In the genomic region with DNA sequence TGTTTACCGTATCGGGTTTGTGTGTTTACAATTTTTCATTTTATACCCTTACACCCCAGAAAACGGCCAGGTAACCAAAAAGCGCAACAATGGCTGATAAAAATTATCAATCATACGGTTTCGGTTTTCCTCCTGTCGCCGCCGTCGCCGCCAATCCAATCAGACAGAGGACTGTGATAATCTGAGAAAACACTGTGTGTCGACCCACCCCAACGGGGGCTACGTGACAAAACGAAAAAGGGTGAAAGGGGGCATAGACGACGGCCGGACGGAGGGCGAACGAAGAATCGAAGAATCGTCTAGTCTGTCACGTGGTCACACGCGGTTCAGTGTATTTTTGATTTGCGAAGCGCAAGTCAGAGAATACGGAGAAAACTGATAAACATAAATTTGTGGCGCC, we compare ENCODE assay signal across 6 worm cellular contexts.
TF ChIP-seq lines count a peak whose summit lies in the region.

No protein-coding gene starts in this region.

TF ChIP-seq in whole organism, L1 larva, 84 proteins besides CTCF, POLR2A, EP300 and RAD21 (continued from another document and continues in another):
- TF ChIP-seq alr-1 (tag; optimal IDR thresholded peaks at IDR 0.05; lab: Kevin White, UChicago; ENCODE audit: borderline replicate concordance) (no peak), aha-1 (tag; optimal IDR thresholded peaks at IDR 0.05; lab: Kevin White, UChicago) (peak; percentile 88), efl-1 (optimal IDR thresholded peaks at IDR 0.05; lab: Kevin White, UChicago) (peak in 1 of 2 experiments; percentile 2), efl-1 (GFP tag; optimal IDR thresholded peaks at IDR 0.05 in 1 of 2; lab: Kevin White, UChicago) (no peak), mdl-1 (tag; optimal IDR thresholded peaks at IDR 0.05; lab: Kevin White, UChicago) (peak in 1 of 2 experiments; percentile 83), nhr-71 (tag; optimal IDR thresholded peaks at IDR 0.05; lab: Kevin White, UChicago) (peak; percentile 78), pax-3 (tag; optimal IDR thresholded peaks at IDR 0.05; lab: Kevin White, UChicago) (no peak), ztf-4 (tag; optimal IDR thresholded peaks at IDR 0.05; lab: Kevin White, UChicago) (peak; percentile 20), unc-130 (tag; optimal IDR thresholded peaks at IDR 0.05; lab: Kevin White, UChicago) (peak; percentile 38), nhr-19 (GFP tag; conservative IDR thresholded peaks at IDR 0.05; lab: Robert Waterston, UW) (peak; percentile 75), mep-1 (tag; optimal IDR thresholded peaks at IDR 0.05; lab: Kevin White, UChicago) (peak; percentile 9), elt-2 (tag; optimal IDR thresholded peaks at IDR 0.05; lab: Kevin White, UChicago) (peak; percentile 89), sup-37 (GFP tag; optimal IDR thresholded peaks at IDR 0.05; lab: Kevin White, UChicago) (no peak), xbp-1 (tag; optimal IDR thresholded peaks at IDR 0.05; lab: Kevin White, UChicago) (peak; percentile 24), dpl-1 (GFP tag; optimal IDR thresholded peaks at IDR 0.05; lab: Kevin White, UChicago) (peak in 1 of 3 experiments; percentile 27), lin-39 (tag; optimal IDR thresholded peaks at IDR 0.05; lab: Kevin White, UChicago) (no peak), snu-23 (GFP tag; optimal IDR thresholded peaks at IDR 0.05; lab: Kevin White, UChicago) (peak; percentile 69), pag-3 (tag; optimal IDR thresholded peaks at IDR 0.05; lab: Kevin White, UChicago; ENCODE audit: borderline replicate concordance, insufficient read depth) (no peak), pqm-1 (tag; optimal IDR thresholded peaks at IDR 0.05; lab: Kevin White, UChicago) (no peak), grh-1 (GFP tag; IDR thresholded peaks at IDR 0.05; lab: Robert Waterston, UW) (peak; percentile 69)

TF ChIP-seq in whole organism, L2 larva, 48 proteins besides CTCF, POLR2A, EP300 and RAD21 (continued from another document):
- TF ChIP-seq ZK546.5 (tag; optimal IDR thresholded peaks at IDR 0.05; lab: Kevin White, UChicago) (no peak), crh-2 (tag; optimal IDR thresholded peaks at IDR 0.05; lab: Kevin White, UChicago) (peak; percentile 49), R02D3.7 (tag; optimal IDR thresholded peaks at IDR 0.05; lab: Kevin White, UChicago) (no peak), ceh-16 (tag; optimal IDR thresholded peaks at IDR 0.05; lab: Kevin White, UChicago) (no peak), nhr-129 (tag; optimal IDR thresholded peaks at IDR 0.05; lab: Kevin White, UChicago) (peak; percentile 54), lsy-2 (tag; optimal IDR thresholded peaks at IDR 0.05; lab: Kevin White, UChicago) (peak in 1 of 2 experiments; percentile 29), Y55F3AM.14 (GFP tag; optimal IDR thresholded peaks at IDR 0.05; lab: Kevin White, UChicago) (peak; percentile 38), gmeb-1 (tag; optimal IDR thresholded peaks at IDR 0.05; lab: Kevin White, UChicago) (peak; percentile 53), mdl-1 (tag; optimal IDR thresholded peaks at IDR 0.05; lab: Kevin White, UChicago) (peak; percentile 40 to 78), sma-3 (GFP tag; optimal IDR thresholded peaks at IDR 0.05; lab: Kevin White, UChicago) (peak; percentile 87)

TF ChIP-seq in whole organism, L3 larva, 47 proteins besides CTCF, POLR2A, EP300 and RAD21 (continued from another document):
- TF ChIP-seq ZK546.5 (tag; optimal IDR thresholded peaks at IDR 0.05; lab: Kevin White, UChicago) (no peak), nhr-237 (tag; optimal IDR thresholded peaks at IDR 0.05; lab: Kevin White, UChicago) (no peak), mdl-1 (tag; optimal IDR thresholded peaks at IDR 0.05; lab: Kevin White, UChicago) (peak; percentile 62), lin-39 (tag; optimal IDR thresholded peaks at IDR 0.05; lab: Kevin White, UChicago) (peak; percentile 20), nhr-43 (tag; optimal IDR thresholded peaks at IDR 0.05; lab: Kevin White, UChicago; ENCODE audit: poor library complexity, severe bottlenecking) (peak; percentile 88), elt-3 (tag; optimal IDR thresholded peaks at IDR 0.05; lab: Kevin White, UChicago) (peak in 1 of 3 experiments; percentile 34), zag-1 (tag; optimal IDR thresholded peaks at IDR 0.05; lab: Kevin White, UChicago) (no peak), unc-39 (tag; optimal IDR thresholded peaks at IDR 0.05; lab: Kevin White, UChicago) (no peak), ceh-82 (tag; optimal IDR thresholded peaks at IDR 0.05; lab: Kevin White, UChicago) (no peak), tbx-2 (tag; optimal IDR thresholded peaks at IDR 0.05; lab: Kevin White, UChicago) (peak; percentile 41), nhr-25 (tag; optimal IDR thresholded peaks at IDR 0.05; lab: Kevin White, UChicago) (peak; percentile 65), pqm-1 (tag; optimal IDR thresholded peaks at IDR 0.05; lab: Kevin White, UChicago) (peak; percentile 66), ceh-28 (tag; optimal IDR thresholded peaks at IDR 0.05; lab: Kevin White, UChicago) (no peak), lsy-12 (tag; optimal IDR thresholded peaks at IDR 0.05; lab: Kevin White, UChicago) (peak; percentile 61), nhr-23 (tag; optimal IDR thresholded peaks at IDR 0.05; lab: Kevin White, UChicago) (peak; percentile 64)

TF ChIP-seq in whole organism, L4 larva, 104 proteins besides CTCF, POLR2A, EP300 and RAD21 (continued from another document and continues in another):
- TF ChIP-seq nhr-48 (tag; optimal IDR thresholded peaks at IDR 0.05; lab: Kevin White, UChicago) (peak; percentile 89), egl-43 (GFP tag; IDR thresholded peaks at IDR 0.05; lab: Robert Waterston, UW) (0 out of 2 replicates have a peak, but pooled peaks have one; percentile 64), ctbp-1 (GFP tag; IDR thresholded peaks at IDR 0.05; lab: Robert Waterston, UW) (peak; percentile 53; the same call in 1 of the 2 replicates), sdz-12 (GFP tag; optimal IDR thresholded peaks at IDR 0.05; lab: Kevin White, UChicago) (no peak), mep-1 (tag; optimal IDR thresholded peaks at IDR 0.05; lab: Kevin White, UChicago) (peak; percentile 73), pqm-1 (tag; optimal IDR thresholded peaks at IDR 0.05; lab: Kevin White, UChicago) (peak; percentile 30), Y5F2A.4 (GFP tag; optimal IDR thresholded peaks at IDR 0.05; lab: Kevin White, UChicago) (no peak), ama-1 (optimal IDR thresholded peaks at IDR 0.05; lab: Kevin White, UChicago) (no peak), dmd-9 (GFP tag; IDR thresholded peaks at IDR 0.05; lab: Robert Waterston, UW) (0 out of 2 replicates have a peak, but pooled peaks have one; percentile 10), lin-1 (GFP tag; IDR thresholded peaks at IDR 0.05; lab: Robert Waterston, UW) (0 out of 2 replicates have a peak, but pooled peaks have one; percentile 34), nhr-237 (tag; optimal IDR thresholded peaks at IDR 0.05; lab: Kevin White, UChicago) (no peak), zag-1 (tag; optimal IDR thresholded peaks at IDR 0.05; lab: Kevin White, UChicago) (no peak), tag-97 (GFP tag; IDR thresholded peaks at IDR 0.05; lab: Robert Waterston, UW) (no peak), dpl-1 (GFP tag; optimal IDR thresholded peaks at IDR 0.05; lab: Kevin White, UChicago) (peak; percentile 0), unc-62 (GFP tag; optimal IDR thresholded peaks at IDR 0.05 in 1 of 2; lab: Kevin White, UChicago) (peak in 1 of 2 experiments; percentile 39), unc-62 (tag; optimal IDR thresholded peaks at IDR 0.05; lab: Kevin White, UChicago) (no peak), fkh-10 (GFP tag; optimal IDR thresholded peaks at IDR 0.05; lab: Kevin White, UChicago) (no peak), Y75B8A.6 (GFP tag; IDR thresholded peaks at IDR 0.05; lab: Robert Waterston, UW) (peak; percentile 43; the same call in 1 of the 2 replicates), nhr-41 (GFP tag; IDR thresholded peaks at IDR 0.05; lab: Robert Waterston, UW) (peak; percentile 76; the same call in 1 of the 2 replicates), arid-1 (GFP tag; conservative IDR thresholded peaks at IDR 0.05; lab: Robert Waterston, UW) (0 out of 2 replicates have a peak, but pooled peaks have one; percentile 27), mdl-1 (tag; optimal IDR thresholded peaks at IDR 0.05; lab: Kevin White, UChicago) (peak in 1 of 2 experiments; percentile 87), set-16 (GFP tag; IDR thresholded peaks at IDR 0.05; lab: Robert Waterston, UW) (peak; percentile 37; the same call in 1 of the 2 replicates), zfp-2 (tag; optimal IDR thresholded peaks at IDR 0.05; lab: Kevin White, UChicago) (no peak), T20F7.1 (GFP tag; optimal IDR thresholded peaks at IDR 0.05; lab: Kevin White, UChicago) (no peak), ces-1 (GFP tag; optimal IDR thresholded peaks at IDR 0.05; lab: Kevin White, UChicago) (no peak), saeg-2 (GFP tag; IDR thresholded peaks at IDR 0.05; lab: Robert Waterston, UW) (0 out of 2 replicates have a peak, but pooled peaks have one; percentile 47)

TF ChIP-seq in whole organism, late embryonic, 69 proteins besides CTCF, POLR2A, EP300 and RAD21 (continued from another document):
- TF ChIP-seq che-1 (tag; optimal IDR thresholded peaks at IDR 0.05; lab: Kevin White, UChicago) (no peak), ceh-22 (tag; optimal IDR thresholded peaks at IDR 0.05; lab: Kevin White, UChicago) (no peak), hlh-30 (tag; optimal IDR thresholded peaks at IDR 0.05; lab: Kevin White, UChicago; ENCODE audit: insufficient read depth) (peak; percentile 77), pax-1 (tag; optimal IDR thresholded peaks at IDR 0.05; lab: Kevin White, UChicago) (no peak), ztf-16 (tag; optimal IDR thresholded peaks at IDR 0.05; lab: Kevin White, UChicago) (no peak), fkh-10 (GFP tag; optimal IDR thresholded peaks at IDR 0.05; lab: Kevin White, UChicago) (no peak), mec-3 (tag; optimal IDR thresholded peaks at IDR 0.05; lab: Kevin White, UChicago; ENCODE audit: borderline replicate concordance) (no peak), tbx-2 (tag; optimal IDR thresholded peaks at IDR 0.05; lab: Kevin White, UChicago) (peak; percentile 26), ceh-31 (tag; optimal IDR thresholded peaks at IDR 0.05; lab: Kevin White, UChicago) (no peak), F13H6.1 (tag; optimal IDR thresholded peaks at IDR 0.05; lab: Kevin White, UChicago) (no peak), ref-2 (tag; optimal IDR thresholded peaks at IDR 0.05; lab: Kevin White, UChicago) (peak; percentile 23), hlh-6 (tag; optimal IDR thresholded peaks at IDR 0.05; lab: Kevin White, UChicago) (no peak), K02D7.2 (tag; optimal IDR thresholded peaks at IDR 0.05; lab: Kevin White, UChicago) (no peak), dve-1 (tag; optimal IDR thresholded peaks at IDR 0.05; lab: Kevin White, UChicago) (no peak), ceh-6 (GFP tag; optimal IDR thresholded peaks at IDR 0.05; lab: Kevin White, UChicago) (no peak)

TF ChIP-seq in whole organism, young adult, 124 proteins besides CTCF, POLR2A, EP300 and RAD21 (continued from another document and continues in another):
- TF ChIP-seq madf-10 (tag; optimal IDR thresholded peaks at IDR 0.05; lab: Kevin White, UChicago) (peak; percentile 23), let-607 (tag; optimal IDR thresholded peaks at IDR 0.05; lab: Kevin White, UChicago) (peak; percentile 20 to 51), ztf-3 (GFP tag; optimal IDR thresholded peaks at IDR 0.05; lab: Kevin White, UChicago) (no peak), gei-17 (GFP tag; optimal IDR thresholded peaks at IDR 0.05; lab: Kevin White, UChicago) (no peak), ekl-4 (GFP tag; IDR thresholded peaks at IDR 0.05; lab: Robert Waterston, UW) (no peak), D2030.7 (GFP tag; IDR thresholded peaks at IDR 0.05; lab: Robert Waterston, UW) (no peak), mcd-1 (GFP tag; IDR thresholded peaks at IDR 0.05; lab: Robert Waterston, UW) (peak; percentile 50), hmg-20 (GFP tag; IDR thresholded peaks at IDR 0.05; lab: Robert Waterston, UW) (no peak), ZK185.1 (tag; optimal IDR thresholded peaks at IDR 0.05; lab: Kevin White, UChicago; ENCODE audit: poor library complexity, severe bottlenecking) (no peak), Y53F4B.3 (GFP tag; IDR thresholded peaks at IDR 0.05; lab: Robert Waterston, UW) (no peak), B0261.1 (tag; optimal IDR thresholded peaks at IDR 0.05; lab: Kevin White, UChicago) (no peak), unc-130 (GFP tag; optimal IDR thresholded peaks at IDR 0.05; lab: Kevin White, UChicago) (no peak), zfh-2 (GFP tag; conservative IDR thresholded peaks at IDR 0.05; lab: Robert Waterston, UW) (peak; percentile 77), nhr-179 (tag; optimal IDR thresholded peaks at IDR 0.05; lab: Kevin White, UChicago) (no peak), ceh-100 (GFP tag; IDR thresholded peaks at IDR 0.05; lab: Robert Waterston, UW) (no peak), F57A8.1 (GFP tag; optimal IDR thresholded peaks at IDR 0.05; lab: Kevin White, UChicago) (no peak), lag-1 (GFP tag; IDR thresholded peaks at IDR 0.05; lab: Robert Waterston, UW) (no peak), egl-44 (GFP tag; IDR thresholded peaks at IDR 0.05; lab: Robert Waterston, UW) (peak; percentile 70; the same call in 1 of the 2 replicates), rpc-1 (optimal IDR thresholded peaks at IDR 0.05; lab: Kevin White, UChicago) (no peak), rpc-1 (tag; optimal IDR thresholded peaks at IDR 0.05; lab: Kevin White, UChicago) (no peak), dox-1 (GFP tag; IDR thresholded peaks at IDR 0.05; lab: Robert Waterston, UW) (peak; percentile 49; the same call in 1 of the 2 replicates), F39B2.1 (GFP tag; IDR thresholded peaks at IDR 0.05; lab: Robert Waterston, UW) (no peak), nhr-80 (tag; optimal IDR thresholded peaks at IDR 0.05; lab: Kevin White, UChicago) (peak; percentile 73), cebp-2 (GFP tag; IDR thresholded peaks at IDR 0.05; lab: Robert Waterston, UW) (no peak), him-1 (tag; optimal IDR thresholded peaks at IDR 0.05; lab: Kevin White, UChicago) (no peak), lin-26 (GFP tag; IDR thresholded peaks at IDR 0.05; lab: Robert Waterston, UW) (0 out of 2 replicates have a peak, but pooled peaks have one; percentile 32), nhr-27 (tag; optimal IDR thresholded peaks at IDR 0.05; lab: Kevin White, UChicago) (no peak), hlh-12 (tag; optimal IDR thresholded peaks at IDR 0.05; lab: Kevin White, UChicago) (no peak), lsy-27 (tag; optimal IDR thresholded peaks at IDR 0.05; lab: Kevin White, UChicago; ENCODE audit: borderline replicate concordance, insufficient read depth) (no peak), sea-2 (GFP tag; IDR thresholded peaks at IDR 0.05; lab: Robert Waterston, UW) (no peak), pha-4 (tag; optimal IDR thresholded peaks at IDR 0.05; lab: Kevin White, UChicago) (no peak), hlh-26 (GFP tag; conservative IDR thresholded peaks at IDR 0.05; lab: Robert Waterston, UW) (no peak), nhr-90 (tag; optimal IDR thresholded peaks at IDR 0.05; lab: Kevin White, UChicago) (no peak), K11D2.4 (GFP tag; IDR thresholded peaks at IDR 0.05; lab: Robert Waterston, UW) (0 out of 2 replicates have a peak, but pooled peaks have one; percentile 30), unc-62 (GFP tag; optimal IDR thresholded peaks at IDR 0.05; lab: Kevin White, UChicago) (no peak), B0336.3 (GFP tag; IDR thresholded peaks at IDR 0.05; lab: Robert Waterston, UW) (peak; percentile 78), ceh-58 (GFP tag; IDR thresholded peaks at IDR 0.05; lab: Robert Waterston, UW) (no peak), ztf-18 (tag; optimal IDR thresholded peaks at IDR 0.05; lab: Kevin White, UChicago) (no peak), mes-4 (tag; optimal IDR thresholded peaks at IDR 0.05; lab: Kevin White, UChicago) (no peak), zim-3 (tag; optimal IDR thresholded peaks at IDR 0.05; lab: Kevin White, UChicago) (no peak), mxl-1 (tag; optimal IDR thresholded peaks at IDR 0.05; lab: Kevin White, UChicago) (no peak), ceh-91 (GFP tag; IDR thresholded peaks at IDR 0.05; lab: Robert Waterston, UW) (no peak), K12H6.12 (tag; optimal IDR thresholded peaks at IDR 0.05; lab: Kevin White, UChicago) (peak; percentile 36), repo-1 (tag; optimal IDR thresholded peaks at IDR 0.05; lab: Kevin White, UChicago) (no peak), C06A6.2 (GFP tag; conservative IDR thresholded peaks at IDR 0.05; lab: Robert Waterston, UW) (0 out of 2 replicates have a peak, but pooled peaks have one; percentile 44), B0019.2 (GFP tag; conservative IDR thresholded peaks at IDR 0.05; lab: Robert Waterston, UW) (no peak), nfya-2 (GFP tag; IDR thresholded peaks at IDR 0.05; lab: Robert Waterston, UW) (no peak), chd-7 (tag; optimal IDR thresholded peaks at IDR 0.05; lab: Kevin White, UChicago) (peak; percentile 72), Y56A3A.18 (GFP tag; IDR thresholded peaks at IDR 0.05; lab: Robert Waterston, UW) (no peak)
